Worm (Caenorhabditis elegans) whole organism, L1 larva: ENCODE measurements around the gene hpo-31.

ENCODE experiments used
- C16A3.4 ChIP-seq: fragments of 150-350 bp; optimal IDR thresholded peaks from 2 replicates; lab custom pipeline; 2014; ENCODE audit warnings: missing biosample characterization, missing genetic modification characterization
- Y116A8C.19 ChIP-seq: sonication (generic microtip); optimal IDR thresholded peaks from 2 replicates; lab custom pipeline; 2016; ENCODE audit warnings: missing compliant biosample characterization, missing genetic modification characterization, borderline replicate concordance
- blmp-1 ChIP-seq: fragments of 150-350 bp; optimal IDR thresholded peaks from 2 replicates; lab custom pipeline; 2014; ENCODE audit warnings: missing biosample characterization, missing genetic modification characterization
- ceh-8 ChIP-seq: fragments of 200-800 bp; sonication (Bioruptor generic); optimal IDR thresholded peaks from 2 replicates; lab custom pipeline; 2018; ENCODE audit warnings: mild to moderate bottlenecking, missing genetic modification characterization, moderate library complexity, missing compliant biosample characterization
- ceh-82 ChIP-seq, 3 experiments: fragments of 150-350 bp in 1 of 3; sonication (generic microtip) in 2 of 3; optimal IDR thresholded peaks; 2 replicates each; lab custom pipeline; 2014 to 2017; ENCODE audit warnings: missing biosample characterization in 3 of 3, missing genetic modification characterization in 3 of 3
- ceh-88 ChIP-seq: fragments of 200-800 bp; sonication (Bioruptor generic); IDR thresholded peaks from 2 replicates; pipeline ENCODE4 v1.3.6; 2022; ENCODE audit warnings: missing genetic modification characterization, missing compliant biosample characterization
- dpl-1 ChIP-seq, 3 experiments: fragments of 150-350 bp in 2 of 3; sonication (generic microtip) in 1 of 3; optimal IDR thresholded peaks; 2 replicates each; lab custom pipeline; 2014 to 2017; ENCODE audit warnings: missing biosample characterization in 3 of 3, missing genetic modification characterization in 3 of 3, missing genetic modification reagents in 3 of 3
- dsc-1 ChIP-seq: sonication (generic microtip); optimal IDR thresholded peaks from 2 replicates; lab custom pipeline; 2016; ENCODE audit warnings: mild to moderate bottlenecking, missing genetic modification characterization, missing compliant biosample characterization
- efl-1 ChIP-seq, 4 experiments: fragments of 150-350 bp; optimal IDR thresholded peaks in 3 of 4; peaks in 1 of 4; 1 replicate in 1 of 4; 2 replicates in 3 of 4; lab custom pipeline; 2014; ENCODE audit warnings: missing biosample characterization in 2 of 4, missing genetic modification characterization in 2 of 4, missing genetic modification reagents in 2 of 4
- egl-13 ChIP-seq: sonication (generic microtip); optimal IDR thresholded peaks from 2 replicates; lab custom pipeline; 2016; ENCODE audit warnings: missing genotype, missing genetic modification reagents, missing genetic modification characterization, missing compliant biosample characterization
- fkh-10 ChIP-seq: sonication (generic microtip); optimal IDR thresholded peaks from 2 replicates; lab custom pipeline; 2017; ENCODE audit warnings: missing biosample characterization, missing genetic modification reagents, missing genetic modification characterization
- fkh-4 ChIP-seq: sonication (generic microtip); optimal IDR thresholded peaks from 2 replicates; lab custom pipeline; 2016; ENCODE audit warnings: missing compliant biosample characterization, missing genetic modification characterization, borderline replicate concordance
- fkh-8 ChIP-seq: sonication (generic microtip); optimal IDR thresholded peaks from 2 replicates; lab custom pipeline; 2016; ENCODE audit warnings: mild to moderate bottlenecking, missing genetic modification characterization, missing compliant biosample characterization
- fos-1 ChIP-seq: fragments of 150-350 bp; optimal IDR thresholded peaks from 2 replicates; lab custom pipeline; 2014; ENCODE audit warnings: missing biosample characterization, missing genetic modification characterization
- jun-1 ChIP-seq: fragments of 150-350 bp; optimal IDR thresholded peaks from 2 replicates; lab custom pipeline; 2014; ENCODE audit warnings: missing biosample characterization, missing genetic modification reagents, missing genetic modification characterization
- lin-13 ChIP-seq: fragments of 150-350 bp; optimal IDR thresholded peaks from 2 replicates; lab custom pipeline; 2014; ENCODE audit warnings: missing biosample characterization, missing genetic modification reagents, missing genetic modification characterization
- lin-14 ChIP-seq: fragments of 200-800 bp; sonication (Bioruptor generic); optimal IDR thresholded peaks from 2 replicates; lab custom pipeline; 2018; ENCODE audit warnings: mild to moderate bottlenecking, missing genetic modification characterization, moderate library complexity, missing compliant biosample characterization
- lin-35 ChIP-seq, 2 experiments: fragments of 150-350 bp; optimal IDR thresholded peaks; 2 replicates each; lab custom pipeline; 2014; ENCODE audit warnings: missing biosample characterization in 2 of 2, missing genetic modification characterization in 2 of 2, missing genetic modification reagents in 2 of 2
- lsy-2 ChIP-seq, 2 experiments: fragments of 150-350 bp; optimal IDR thresholded peaks; 2 replicates each; lab custom pipeline; 2014; ENCODE audit warnings: missing biosample characterization in 2 of 2, missing genetic modification characterization in 2 of 2
- mdl-1 ChIP-seq, 2 experiments: fragments of 150-350 bp; optimal IDR thresholded peaks; 2 replicates each; lab custom pipeline; 2014 to 2017; ENCODE audit warnings: missing biosample characterization in 2 of 2, missing genetic modification characterization in 2 of 2, inconsistent platforms in 1 of 2
- mep-1 ChIP-seq: fragments of 150-350 bp; optimal IDR thresholded peaks from 2 replicates; lab custom pipeline; 2014; ENCODE audit warnings: missing biosample characterization, missing genetic modification characterization
- nhr-19 ChIP-seq: fragments of 200-800 bp; sonication (Bioruptor generic); conservative IDR thresholded peaks from 2 replicates; pipeline ENCODE4 v1.3.6; 2022; ENCODE audit warnings: missing genetic modification characterization, missing compliant biosample characterization
- nhr-20 ChIP-seq: sonication (generic microtip); optimal IDR thresholded peaks from 2 replicates; lab custom pipeline; 2016; ENCODE audit warnings: mild to moderate bottlenecking, missing genetic modification characterization, missing compliant biosample characterization
- nhr-237 ChIP-seq: fragments of 150-350 bp; optimal IDR thresholded peaks from 2 replicates; lab custom pipeline; 2014; ENCODE audit warnings: missing biosample characterization, missing genetic modification characterization
- nhr-28 ChIP-seq: fragments of 150-350 bp; optimal IDR thresholded peaks from 2 replicates; lab custom pipeline; 2014; ENCODE audit warnings: missing biosample characterization, missing genetic modification characterization
- nhr-47 ChIP-seq: sonication (generic microtip); optimal IDR thresholded peaks from 2 replicates; lab custom pipeline; 2016; ENCODE audit warnings: mild to moderate bottlenecking, missing genetic modification characterization, moderate library complexity, missing compliant biosample characterization
- nhr-71 ChIP-seq: sonication (generic microtip); optimal IDR thresholded peaks from 2 replicates; lab custom pipeline; 2016; ENCODE audit warnings: mild to moderate bottlenecking, missing genetic modification characterization, moderate library complexity, missing compliant biosample characterization
- nhr-77 ChIP-seq: fragments of 150-350 bp; optimal IDR thresholded peaks from 2 replicates; lab custom pipeline; 2014; ENCODE audit warnings: missing biosample characterization, missing genetic modification characterization
- nhr-85 ChIP-seq: sonication (generic microtip); peaks from one replicate; lab custom pipeline; 2016; ENCODE audit warnings: missing genetic modification characterization, inconsistent platforms, missing compliant biosample characterization
- nhr-90 ChIP-seq: sonication (generic microtip); optimal IDR thresholded peaks from 2 replicates; lab custom pipeline; 2016; ENCODE audit warnings: mild to moderate bottlenecking, missing genetic modification characterization, missing compliant biosample characterization; ENCODE audit not compliant: poor library complexity
- rnt-1 ChIP-seq: sonication (generic microtip); optimal IDR thresholded peaks from 2 replicates; lab custom pipeline; 2016; ENCODE audit warnings: mild to moderate bottlenecking, missing genetic modification characterization, moderate library complexity, missing compliant biosample characterization
- skn-1 ChIP-seq: fragments of 150-350 bp; optimal IDR thresholded peaks from 2 replicates; lab custom pipeline; 2014; ENCODE audit warnings: missing biosample characterization, missing genetic modification characterization
- snpc-4 ChIP-seq: fragments of 150-350 bp; optimal IDR thresholded peaks from 2 replicates; lab custom pipeline; 2014; ENCODE audit warnings: missing biosample characterization, missing genetic modification characterization
- snu-23 ChIP-seq: sonication (generic microtip); optimal IDR thresholded peaks from 2 replicates; lab custom pipeline; 2016; ENCODE audit warnings: missing genetic modification characterization, missing compliant biosample characterization
- swsn-7 ChIP-seq: sonication (generic microtip); optimal IDR thresholded peaks from 2 replicates; lab custom pipeline; 2016; ENCODE audit warnings: missing genetic modification characterization, missing compliant biosample characterization
- tbx-2 ChIP-seq: sonication (generic microtip); optimal IDR thresholded peaks from 2 replicates; lab custom pipeline; 2016; ENCODE audit warnings: missing genetic modification characterization, missing compliant biosample characterization
- tlp-1 ChIP-seq: fragments of 150-350 bp; optimal IDR thresholded peaks from 2 replicates; lab custom pipeline; 2014; ENCODE audit warnings: missing biosample characterization, missing genetic modification characterization
- unc-62 ChIP-seq: fragments of 150-350 bp; optimal IDR thresholded peaks from 2 replicates; lab custom pipeline; 2014; ENCODE audit warnings: missing biosample characterization, missing genetic modification reagents, missing genetic modification characterization
- unc-86 ChIP-seq: sonication (generic microtip); optimal IDR thresholded peaks from 2 replicates; lab custom pipeline; 2016; ENCODE audit warnings: missing genetic modification characterization, missing compliant biosample characterization
- vab-15 ChIP-seq: sonication (generic microtip); optimal IDR thresholded peaks from 2 replicates; lab custom pipeline; 2017; ENCODE audit warnings: missing genotype, mild to moderate bottlenecking, missing genetic modification characterization, missing compliant biosample characterization
- xbp-1 ChIP-seq: sonication (generic microtip); optimal IDR thresholded peaks from 2 replicates; lab custom pipeline; 2016; ENCODE audit warnings: missing genetic modification characterization, missing compliant biosample characterization
- zip-4 ChIP-seq: fragments of 200-800 bp; sonication (Bioruptor generic); optimal IDR thresholded peaks from 2 replicates; lab custom pipeline; 2018; ENCODE audit warnings: mild to moderate bottlenecking, missing genetic modification characterization, moderate library complexity, missing compliant biosample characterization

The hpo-31 gene

DNA sequence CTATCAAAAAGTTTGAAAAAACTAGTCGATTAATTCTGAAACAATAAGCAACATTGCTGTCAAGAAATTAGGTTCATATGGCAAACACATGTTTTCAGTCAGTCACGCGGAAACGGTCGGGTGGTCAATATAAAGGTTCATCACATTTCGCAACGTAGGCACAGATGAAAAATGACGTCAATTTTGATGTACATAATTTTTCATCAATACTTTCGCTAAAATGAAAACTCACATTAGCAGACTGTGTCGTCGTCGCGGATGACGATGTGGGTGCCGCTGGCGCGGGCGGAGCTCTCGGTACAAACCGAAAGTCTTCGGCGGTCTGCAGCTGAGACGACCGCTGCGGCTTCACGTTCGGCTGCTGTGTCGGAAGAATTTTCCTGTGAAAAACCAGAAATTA is 18.9 kb upstream of the hpo-31 start, which contains the start of gene swan-2 (continued):
- no peak for TF ChIP-seq efl-1 (optimal IDR thresholded peaks at IDR 0.05; lab: Kevin White, UChicago)
- peak in 1 of 2 experiments; percentile 88 for TF ChIP-seq efl-1 (GFP tag; optimal IDR thresholded peaks at IDR 0.05 in 1 of 2; lab: Kevin White, UChicago)
- no peak for TF ChIP-seq vab-15 (tag; lab: Kevin White, UChicago)
- no peak for TF ChIP-seq fkh-10
- TF ChIP-seq tbx-2 (tag; lab: Kevin White, UChicago), result no peak
- TF ChIP-seq fkh-4, result peak; percentile 5
- TF ChIP-seq xbp-1 (tag; lab: Kevin White, UChicago), result no peak
- peak; percentile 10 for TF ChIP-seq nhr-71
- TF ChIP-seq nhr-85, result peak; percentile 65
- TF ChIP-seq Y116A8C.19, result no peak

DNA sequence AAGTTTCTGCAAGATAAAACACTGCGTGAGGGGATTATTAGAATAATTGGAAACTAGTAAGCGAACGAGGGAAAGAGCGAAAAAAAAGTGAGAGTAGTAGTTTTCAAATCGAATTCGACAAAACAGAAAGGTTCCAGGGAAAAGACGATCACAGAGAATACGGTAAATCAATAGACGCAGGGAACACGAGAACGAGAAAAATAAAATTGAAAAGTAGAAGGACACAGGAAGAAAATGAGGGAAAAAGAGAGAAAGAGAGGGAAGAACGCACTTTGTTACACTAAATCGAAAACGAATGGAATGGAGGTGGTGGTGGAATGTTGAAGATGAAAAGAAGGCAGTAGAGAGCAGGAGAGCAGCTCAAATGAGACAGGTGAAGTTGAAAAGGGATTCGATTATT is 15.6 kb upstream of the hpo-31 start, which contains the start of gene swan-1:
Gene swan-1, minus strand, starts transcription at position 6 of the 400 bp plus-strand sequence.
- TF ChIP-seq nhr-71 (peak; percentile 10), nhr-85 (peak; percentile 55), nhr-19 (peak; percentile 14; the same call in 1 of the 2 replicates), ceh-82 (tag; optimal IDR thresholded peaks at IDR 0.05; lab: Kevin White, UChicago) (no peak), dsc-1 (tag; lab: Kevin White, UChicago) (peak; percentile 13), rnt-1 (tag; lab: Kevin White, UChicago) (peak; percentile 26), lsy-2 (tag; optimal IDR thresholded peaks at IDR 0.05; lab: Kevin White, UChicago) (peak in 1 of 2 experiments; percentile 14), C16A3.4 (tag; lab: Kevin White, UChicago) (no peak), blmp-1 (tag; lab: Kevin White, UChicago) (peak; percentile 69), nhr-237 (no peak), lin-14 (GFP tag; lab: Kevin White, UChicago) (peak; percentile 84), efl-1 (optimal IDR thresholded peaks at IDR 0.05; lab: Kevin White, UChicago) (peak in 1 of 2 experiments; percentile 18), efl-1 (GFP tag; optimal IDR thresholded peaks at IDR 0.05 in 1 of 2; lab: Kevin White, UChicago) (peak in 1 of 2 experiments; percentile 86)

DNA sequence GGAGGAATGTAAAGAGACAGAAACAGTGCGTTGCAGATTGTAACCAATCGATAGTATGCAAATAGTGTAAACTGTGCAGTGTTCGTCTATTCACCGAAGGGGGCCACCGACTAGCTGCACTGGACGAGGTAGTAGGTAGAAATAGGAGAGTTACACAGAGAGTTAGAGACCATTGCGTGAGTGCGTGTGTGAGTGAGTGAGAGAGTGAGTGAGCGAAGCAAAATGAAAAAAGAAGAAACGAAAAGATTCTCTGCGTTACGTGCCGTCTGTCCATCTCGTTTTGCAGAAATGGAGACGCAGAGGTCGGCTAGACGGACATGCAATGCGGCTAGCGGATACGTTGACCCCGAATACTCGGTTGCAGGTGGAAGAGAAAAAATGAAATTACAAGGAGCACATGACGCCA is 14.4 kb upstream of the hpo-31 start:
- TF ChIP-seq skn-1 (tag; lab: Kevin White, UChicago) (peak; percentile 8), unc-62 (no peak), nhr-19 (peak; percentile 47), snu-23 (GFP tag; lab: Kevin White, UChicago) (peak; percentile 78), nhr-77 (tag; lab: Kevin White, UChicago) (peak; percentile 47), mdl-1 (tag; optimal IDR thresholded peaks at IDR 0.05; lab: Kevin White, UChicago) (peak in 1 of 2 experiments; percentile 68), ceh-88 (GFP tag; lab: Robert Waterston, UW) (no peak), lin-35 (GFP tag; optimal IDR thresholded peaks at IDR 0.05; lab: Kevin White, UChicago) (peak; percentile 57 to 67), swsn-7 (tag; lab: Kevin White, UChicago) (peak; percentile 52), lin-14 (GFP tag; lab: Kevin White, UChicago) (peak; percentile 93), jun-1 (tag; lab: Kevin White, UChicago) (peak; percentile 61), vab-15 (tag; lab: Kevin White, UChicago) (no peak), tbx-2 (tag; lab: Kevin White, UChicago) (peak; percentile 55), efl-1 (optimal IDR thresholded peaks at IDR 0.05; lab: Kevin White, UChicago) (peak; percentile 55 to 77), efl-1 (GFP tag; optimal IDR thresholded peaks at IDR 0.05 in 1 of 2; lab: Kevin White, UChicago) (peak; percentile 14 to 93), fkh-4 (no peak), egl-13 (no peak), nhr-28 (no peak), mep-1 (tag; lab: Kevin White, UChicago) (peak; percentile 83), nhr-85 (no peak), zip-4 (no peak), dsc-1 (tag; lab: Kevin White, UChicago) (peak; percentile 14), ceh-82 (tag; optimal IDR thresholded peaks at IDR 0.05; lab: Kevin White, UChicago) (peak; percentile 8 to 71 (median 45)), fos-1 (tag; lab: Kevin White, UChicago) (peak; percentile 56), nhr-71 (peak; percentile 74), dpl-1 (GFP tag; optimal IDR thresholded peaks at IDR 0.05; lab: Kevin White, UChicago) (peak in 2 of 3 experiments; percentile 39 to 61), ceh-8 (GFP tag; lab: Kevin White, UChicago) (no peak), tlp-1 (no peak), lsy-2 (tag; optimal IDR thresholded peaks at IDR 0.05; lab: Kevin White, UChicago) (peak; percentile 30 to 73), fkh-8 (tag; lab: Kevin White, UChicago) (peak; percentile 67), nhr-20 (tag; lab: Kevin White, UChicago) (peak; percentile 65), fkh-10 (peak; percentile 5), nhr-90 (tag; lab: Kevin White, UChicago) (no peak), unc-86 (tag; lab: Kevin White, UChicago) (peak; percentile 3), nhr-47 (peak; percentile 61), rnt-1 (tag; lab: Kevin White, UChicago) (peak; percentile 63), xbp-1 (tag; lab: Kevin White, UChicago) (no peak), blmp-1 (tag; lab: Kevin White, UChicago) (peak; percentile 64), C16A3.4 (tag; lab: Kevin White, UChicago) (peak; percentile 51), lin-13 (peak; percentile 53), snpc-4 (tag; lab: Kevin White, UChicago) (peak; percentile 48)
